Fruit fly (Drosophila melanogaster): ENCODE data around the gene Ptp10D.
A peak's percentile ranks its signal among the peaks of the same experiment; 100 is the strongest.

Ptp10D gene

DNA sequence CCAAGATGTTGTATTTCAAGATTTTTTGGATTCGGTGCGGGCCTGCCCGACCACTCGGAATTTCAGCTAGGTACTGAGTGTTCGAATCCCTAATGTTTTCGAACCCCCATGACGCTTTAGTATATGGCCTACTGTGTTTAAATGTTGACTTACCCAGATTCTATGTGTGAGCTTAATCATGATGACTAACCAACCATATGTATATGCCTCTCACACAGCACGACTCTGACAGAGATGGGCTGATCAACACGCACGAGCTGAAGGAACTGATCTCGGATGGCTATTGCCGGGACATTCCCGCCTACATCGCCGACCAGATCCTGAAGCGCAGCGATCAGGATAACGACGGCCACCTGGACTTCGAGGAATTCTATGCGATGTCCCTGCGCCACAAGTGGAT lies 17.7 kb upstream of the Ptp10D start, which contains the start of gene CG2533:
Gene CG2533 (minus strand): TSS at position 101 of the 400 bp plus-strand sequence.
- TF ChIP-seq lola (GFP tag; optimal IDR thresholded peaks at IDR 0.05), result no peak
- no peak for TF ChIP-seq ey (GFP tag; optimal IDR thresholded peaks at IDR 0.05)
- TF ChIP-seq HLH106 (tag; optimal IDR thresholded peaks at IDR 0.05), result no peak
- TF ChIP-seq Vsx2 (GFP tag; optimal IDR thresholded peaks at IDR 0.05; ENCODE audit: partially characterized antibody), result no peak
- no peak for TF ChIP-seq br (GFP tag; optimal IDR thresholded peaks at IDR 0.05)
- TF ChIP-seq dsf (GFP tag; optimal IDR thresholded peaks at IDR 0.05; ENCODE audit: borderline replicate concordance), result no peak
- TF ChIP-seq dl (GFP tag; optimal IDR thresholded peaks at IDR 0.05; ENCODE audit: insufficient read depth in 1 of 2, partially characterized antibody in 2 of 2), result no peak
- no peak for TF ChIP-seq Dif (GFP tag; optimal IDR thresholded peaks at IDR 0.05; ENCODE audit: partially characterized antibody)

DNA sequence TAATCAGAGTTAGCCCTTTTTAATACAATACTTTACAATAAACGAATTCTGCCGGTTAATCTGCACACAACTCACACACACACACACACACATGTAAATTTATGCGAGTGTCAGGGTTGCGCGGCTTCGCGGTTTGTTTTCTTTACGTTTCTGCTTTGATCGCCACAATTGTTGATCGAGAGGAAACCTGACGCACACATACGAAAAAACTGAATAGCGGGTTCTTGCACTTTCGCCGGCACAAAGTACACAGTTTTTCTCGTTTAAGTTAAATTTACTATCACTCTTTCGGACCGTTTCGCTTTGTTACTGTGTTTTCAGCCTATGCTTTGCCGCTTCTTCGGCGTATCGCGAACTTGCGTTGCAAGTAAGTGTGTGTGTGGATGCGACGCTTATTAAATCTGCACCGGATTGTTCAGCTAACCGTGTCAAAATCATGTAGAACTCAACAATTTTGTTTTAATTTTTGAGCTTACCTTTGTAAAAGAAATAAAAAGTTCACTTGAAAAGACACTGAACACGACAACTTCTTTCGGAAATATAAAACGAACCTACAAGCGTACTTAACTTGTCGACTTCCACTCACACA lies 10.7 kb upstream of the Ptp10D start:
- TF ChIP-seq foxo (GFP tag; optimal IDR thresholded peaks at IDR 0.05) (no peak), psq (GFP tag; optimal IDR thresholded peaks at IDR 0.05) (peak; percentile 62)

DNA sequence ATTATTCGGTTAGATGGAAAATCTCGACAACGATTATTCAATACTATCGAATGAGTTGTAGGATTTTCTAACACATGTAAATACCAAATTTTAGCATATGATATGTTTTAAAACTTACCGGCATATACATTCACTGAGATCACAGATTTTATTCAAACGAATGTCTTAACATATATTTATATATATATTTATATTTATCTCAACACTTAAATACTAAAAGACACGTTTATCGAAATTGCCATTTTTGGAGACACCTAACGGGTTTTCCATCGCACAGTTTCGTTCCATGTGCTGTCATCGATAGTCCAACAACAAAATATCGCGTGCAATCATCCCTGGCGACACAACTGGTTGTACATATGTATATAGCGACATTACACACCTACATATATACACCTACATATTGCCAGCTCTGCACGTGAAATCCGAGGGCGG lies 10.2 kb upstream of the Ptp10D start, which contains the start of the genes CG2247 and CG1703:
Gene CG2247 (minus strand): TSS at position 8 of the 435 bp plus-strand sequence.
Gene CG1703 (plus strand): TSS at position 283 of the 435 bp plus-strand sequence.
- peak; percentile 25 for TF ChIP-seq Myc (optimal IDR thresholded peaks at IDR 0.05)
- TF ChIP-seq CG32264 (GFP tag; optimal IDR thresholded peaks at IDR 0.05), result no peak

DNA sequence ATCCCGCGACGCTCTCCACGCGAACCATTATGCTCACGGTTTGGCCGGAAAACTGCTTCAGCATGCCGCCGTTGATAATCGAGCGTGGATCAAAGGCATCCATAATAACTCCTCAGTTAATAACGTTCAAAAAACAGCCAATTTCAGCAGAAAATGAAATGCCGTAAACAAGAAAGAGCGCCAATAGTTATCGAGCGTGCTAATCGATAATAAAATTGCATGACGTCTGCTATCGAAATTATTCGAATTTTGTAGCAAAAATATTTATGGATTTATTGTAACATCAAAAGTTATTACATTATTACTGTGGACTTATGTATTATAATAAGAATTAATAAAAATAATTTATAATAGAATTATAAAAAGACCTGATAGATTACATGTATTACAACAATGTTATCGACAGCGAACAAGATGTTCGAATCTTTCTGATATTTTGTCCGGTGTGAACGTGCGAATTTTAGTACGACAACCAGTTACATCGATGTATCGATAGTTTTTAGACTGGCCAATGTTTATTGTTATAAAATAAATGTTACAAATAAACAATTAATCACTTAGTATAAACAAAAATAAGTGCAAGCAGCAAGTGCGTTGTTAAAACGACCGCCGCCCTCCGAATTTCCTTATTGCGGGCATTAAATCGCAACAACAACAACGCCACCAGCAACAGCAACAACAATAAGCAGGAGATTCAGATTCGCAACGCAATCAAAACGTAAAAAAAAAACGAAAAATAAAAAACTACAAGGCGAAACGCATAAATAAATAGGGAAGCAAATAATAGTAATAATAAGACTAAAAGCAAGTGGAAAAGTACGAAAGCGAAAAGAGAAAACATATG lies 5.9 kb upstream of the Ptp10D start, which contains the start of the genes RPA3 and Met:
Gene RPA3 (minus strand): TSS at position 189 of the 844 bp plus-strand sequence.
Gene Met (plus strand): TSS at position 473 of the 844 bp plus-strand sequence.
- no peak for TF ChIP-seq fru (GFP tag; optimal IDR thresholded peaks at IDR 0.05)
- no peak for TF ChIP-seq brk (GFP tag; optimal IDR thresholded peaks at IDR 0.05)
- TF ChIP-seq CrebA (GFP tag; optimal IDR thresholded peaks at IDR 0.05; ENCODE audit: borderline replicate concordance), result no peak
- TF ChIP-seq CG32264 (GFP tag; optimal IDR thresholded peaks at IDR 0.05), result no peak
- TF ChIP-seq Jra (GFP tag; optimal IDR thresholded peaks at IDR 0.05), result no peak
- no peak for TF ChIP-seq GATAd (GFP tag; optimal IDR thresholded peaks at IDR 0.05)

DNA sequence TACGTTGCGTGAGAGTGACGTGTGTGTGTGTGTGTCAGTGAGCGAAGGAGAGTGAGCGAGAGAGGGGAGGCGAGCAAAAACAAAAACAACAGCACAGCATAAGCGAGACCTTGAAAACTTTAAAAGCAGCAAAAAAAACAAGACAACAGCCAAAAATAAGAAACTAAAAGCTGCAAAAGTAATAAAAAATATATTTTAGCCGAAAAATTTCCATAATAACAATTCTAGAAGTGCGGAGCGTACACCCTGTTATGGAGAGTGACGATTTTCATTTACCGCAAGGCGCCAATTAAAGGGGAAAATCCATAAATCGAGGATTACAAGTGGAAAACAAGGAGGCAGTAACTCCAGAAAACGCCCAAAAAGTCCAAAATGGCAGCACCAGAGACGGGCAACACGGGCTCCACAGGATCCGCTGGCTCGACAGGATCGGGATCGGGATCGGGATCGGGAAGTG lies 5.3 kb upstream of the Ptp10D start:
- TF ChIP-seq br (GFP tag; optimal IDR thresholded peaks at IDR 0.05) (no peak), Sp1 (GFP tag; optimal IDR thresholded peaks at IDR 0.05) (no peak), Dfd (GFP tag; optimal IDR thresholded peaks at IDR 0.05) (no peak), dl (GFP tag; optimal IDR thresholded peaks at IDR 0.05; ENCODE audit: insufficient read depth in 1 of 2, partially characterized antibody in 2 of 2) (no peak), Abd-B (GFP tag; optimal IDR thresholded peaks at IDR 0.05) (no peak), h (GFP tag; optimal IDR thresholded peaks at IDR 0.05) (no peak), Mio (GFP tag; optimal IDR thresholded peaks at IDR 0.05) (no peak), CrebA (GFP tag; optimal IDR thresholded peaks at IDR 0.05; ENCODE audit: borderline replicate concordance) (no peak), usp (GFP tag; optimal IDR thresholded peaks at IDR 0.05) (no peak), HLH106 (tag; optimal IDR thresholded peaks at IDR 0.05) (no peak), N (GFP tag; optimal IDR thresholded peaks at IDR 0.05) (no peak), Rel (GFP tag; optimal IDR thresholded peaks at IDR 0.05) (no peak), Rel (tag; optimal IDR thresholded peaks at IDR 0.05) (no peak), Jra (GFP tag; optimal IDR thresholded peaks at IDR 0.05) (no peak), Myc (optimal IDR thresholded peaks at IDR 0.05) (no peak)

DNA sequence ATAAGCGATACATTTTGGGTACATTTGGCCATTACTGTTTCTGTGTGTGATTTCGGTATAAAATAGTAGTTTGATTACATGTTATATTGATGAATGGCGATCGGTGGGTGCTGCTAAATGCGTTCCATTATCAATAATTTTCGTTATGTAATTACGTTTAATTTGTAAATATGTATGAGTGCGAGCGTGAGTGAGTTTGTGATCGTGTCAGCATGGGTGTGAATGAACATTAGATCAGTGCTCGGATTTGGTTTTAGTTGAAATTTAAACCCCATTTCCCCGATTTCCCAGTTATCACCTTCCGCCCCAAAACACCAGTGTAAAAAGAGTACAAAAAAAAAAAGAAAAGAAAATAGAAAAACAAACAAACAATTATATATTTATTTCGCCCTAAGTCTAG lies 2.2 kb upstream of the Ptp10D start:
- TF ChIP-seq Mio (GFP tag; optimal IDR thresholded peaks at IDR 0.05), result no peak
- TF ChIP-seq fru (GFP tag; optimal IDR thresholded peaks at IDR 0.05), result no peak
- no peak for TF ChIP-seq rgr (GFP tag; optimal IDR thresholded peaks at IDR 0.05)
- no peak for TF ChIP-seq ey (GFP tag; optimal IDR thresholded peaks at IDR 0.05)
- no peak for TF ChIP-seq br (GFP tag; optimal IDR thresholded peaks at IDR 0.05)
- TF ChIP-seq Hnf4 (GFP tag; optimal IDR thresholded peaks at IDR 0.05), result no peak
- no peak for TF ChIP-seq Rel (GFP tag; optimal IDR thresholded peaks at IDR 0.05)
- TF ChIP-seq Rel (tag; optimal IDR thresholded peaks at IDR 0.05), result no peak
- TF ChIP-seq Vsx2 (GFP tag; optimal IDR thresholded peaks at IDR 0.05; ENCODE audit: partially characterized antibody), result no peak
- no peak for TF ChIP-seq h (GFP tag; optimal IDR thresholded peaks at IDR 0.05)
- TF ChIP-seq Abd-B (GFP tag; optimal IDR thresholded peaks at IDR 0.05), result no peak
- TF ChIP-seq lola (GFP tag; optimal IDR thresholded peaks at IDR 0.05), result no peak
- no peak for TF ChIP-seq pan (optimal IDR thresholded peaks at IDR 0.05)
- TF ChIP-seq Dif (GFP tag; optimal IDR thresholded peaks at IDR 0.05; ENCODE audit: partially characterized antibody), result no peak
- no peak for TF ChIP-seq tai (GFP tag; optimal IDR thresholded peaks at IDR 0.05)
